Worm (Caenorhabditis elegans): ENCODE measurements around the gene rgs-6.
A peak's percentile ranks its signal among the peaks of the same experiment; 100 is the strongest.

rgs-6 gene

DNA sequence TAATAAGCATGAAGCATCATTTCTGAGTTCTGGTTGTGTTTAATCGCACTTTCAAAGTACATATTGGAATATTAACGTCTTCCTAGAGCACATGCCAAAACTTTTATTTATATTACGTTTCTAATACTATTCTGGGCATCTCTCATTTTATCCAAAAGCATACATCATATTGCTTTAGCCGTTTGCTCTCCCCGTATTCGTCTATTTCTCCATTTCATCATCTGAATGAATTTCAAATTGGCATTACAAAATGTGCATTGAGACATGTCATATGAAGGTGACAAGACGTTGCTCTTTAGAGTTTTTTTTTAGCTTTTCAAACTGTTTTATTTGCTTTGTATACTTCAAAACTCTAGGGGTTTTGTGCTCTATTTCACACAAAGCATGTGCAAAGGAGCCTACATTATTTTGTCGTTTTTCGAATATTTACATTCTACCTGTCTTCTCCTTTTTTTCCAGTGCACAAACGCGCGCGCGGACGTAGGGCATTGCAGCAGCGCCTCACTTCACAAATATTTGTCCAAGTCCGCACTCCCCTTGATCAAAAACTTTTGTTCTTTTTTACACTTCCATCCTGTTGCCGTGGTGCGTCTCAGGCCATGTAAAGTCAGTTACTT, 39.1 kb upstream of the rgs-6 start:
- no peak for TF ChIP-seq zag-1 (tag; optimal IDR thresholded peaks at IDR 0.05)
- peak; percentile 85 for TF ChIP-seq pha-4 (tag; optimal IDR thresholded peaks at IDR 0.05)

DNA sequence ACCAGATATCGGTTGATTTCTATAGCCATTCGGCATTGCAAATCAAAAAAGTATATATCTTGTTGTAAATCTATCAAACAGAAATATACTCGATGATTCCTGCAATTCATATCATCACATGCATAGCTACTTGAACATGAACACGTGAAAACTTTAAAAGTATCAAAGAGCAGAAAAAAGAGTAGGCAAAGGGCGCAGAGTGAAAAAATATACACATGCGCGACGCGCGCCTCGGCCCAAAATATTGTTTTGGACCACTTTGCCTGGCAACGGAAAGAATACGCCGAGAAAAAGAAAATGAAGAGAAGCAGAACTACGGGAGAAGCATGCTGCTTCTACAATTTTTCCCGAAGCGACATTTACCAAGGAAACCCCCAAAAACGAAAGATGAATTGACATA, 37.1 kb upstream of the rgs-6 start, which contains the start of gene C54H2.4:
C54H2.4 (minus strand) TSS at position 101 of the 400 bp plus-strand sequence.
- TF ChIP-seq lin-15B (tag; optimal IDR thresholded peaks at IDR 0.05) = no peak
- no peak for TF ChIP-seq skn-1 (tag; optimal IDR thresholded peaks at IDR 0.05)
- no peak for TF ChIP-seq ZK546.5 (tag; optimal IDR thresholded peaks at IDR 0.05)
- TF ChIP-seq unc-62 (GFP tag; optimal IDR thresholded peaks at IDR 0.05) = no peak
- no peak for TF ChIP-seq fkh-10 (GFP tag; optimal IDR thresholded peaks at IDR 0.05)
- no peak for TF ChIP-seq pha-4 (tag; optimal IDR thresholded peaks at IDR 0.05)
- TF ChIP-seq egl-27 (tag; optimal IDR thresholded peaks at IDR 0.05) = no peak
- no peak for TF ChIP-seq fkh-2 (tag; optimal IDR thresholded peaks at IDR 0.05)
- no peak for TF ChIP-seq elt-3 (tag; optimal IDR thresholded peaks at IDR 0.05)
- no peak for TF ChIP-seq elt-2 (tag; optimal IDR thresholded peaks at IDR 0.05)
- TF ChIP-seq ceh-82 (tag; optimal IDR thresholded peaks at IDR 0.05) = no peak
- no peak for TF ChIP-seq nhr-67 (tag; optimal IDR thresholded peaks at IDR 0.05)
- no peak for TF ChIP-seq elt-1 (tag; optimal IDR thresholded peaks at IDR 0.05)
- no peak for TF ChIP-seq aly-2 (tag; optimal IDR thresholded peaks at IDR 0.05)
- TF ChIP-seq nhr-77 (tag; optimal IDR thresholded peaks at IDR 0.05) = no peak
- TF ChIP-seq nhr-76 (tag; optimal IDR thresholded peaks at IDR 0.05) = no peak

ce11 chrX:5764739-5765138, 31.2 kb upstream of the rgs-6 start:
- TF ChIP-seq nhr-12 (tag; optimal IDR thresholded peaks at IDR 0.05) = no peak
- no peak for TF ChIP-seq nhr-11 (tag; optimal IDR thresholded peaks at IDR 0.05)
- no peak for TF ChIP-seq nhr-76 (tag; optimal IDR thresholded peaks at IDR 0.05)
- TF ChIP-seq nfya-1 (tag; optimal IDR thresholded peaks at IDR 0.05; ENCODE audit: insufficient read depth) = peak; percentile 36
- TF ChIP-seq ZK546.5 (tag; optimal IDR thresholded peaks at IDR 0.05) = no peak
- TF ChIP-seq ztf-4 (tag; optimal IDR thresholded peaks at IDR 0.05) = no peak
- no peak for TF ChIP-seq aly-2 (tag; optimal IDR thresholded peaks at IDR 0.05)
- TF ChIP-seq lin-15B (tag; optimal IDR thresholded peaks at IDR 0.05) = no peak
- TF ChIP-seq R02D3.7 (tag; optimal IDR thresholded peaks at IDR 0.05) = no peak
- peak; percentile 10 for TF ChIP-seq egl-5 (tag; optimal IDR thresholded peaks at IDR 0.05)
- no peak for TF ChIP-seq ama-1 (optimal IDR thresholded peaks at IDR 0.05)
- no peak for TF ChIP-seq egl-27 (tag; optimal IDR thresholded peaks at IDR 0.05)
- TF ChIP-seq nhr-23 (tag; optimal IDR thresholded peaks at IDR 0.05) = peak; percentile 57
- no peak for TF ChIP-seq ceh-82 (tag; optimal IDR thresholded peaks at IDR 0.05)
- no peak for TF ChIP-seq skn-1 (tag; optimal IDR thresholded peaks at IDR 0.05)
- TF ChIP-seq nhr-25 (tag; optimal IDR thresholded peaks at IDR 0.05) = peak; percentile 2
- no peak for TF ChIP-seq nhr-237 (tag; optimal IDR thresholded peaks at IDR 0.05)
- TF ChIP-seq mml-1 (tag; optimal IDR thresholded peaks at IDR 0.05) = no peak
- TF ChIP-seq daf-12 (tag; optimal IDR thresholded peaks at IDR 0.05) = no peak
- TF ChIP-seq fkh-10 (GFP tag; optimal IDR thresholded peaks at IDR 0.05) = no peak
- no peak for TF ChIP-seq nhr-43 (tag; optimal IDR thresholded peaks at IDR 0.05; ENCODE audit: poor library complexity, severe bottlenecking)
- no peak for TF ChIP-seq snpc-4 (tag; optimal IDR thresholded peaks at IDR 0.05)
- no peak for TF ChIP-seq pqm-1 (tag; optimal IDR thresholded peaks at IDR 0.05)
- TF ChIP-seq eor-1 (tag; optimal IDR thresholded peaks at IDR 0.05) = no peak
- TF ChIP-seq unc-62 (GFP tag; optimal IDR thresholded peaks at IDR 0.05) = no peak
- no peak for TF ChIP-seq elt-3 (tag; optimal IDR thresholded peaks at IDR 0.05)
- TF ChIP-seq lsy-12 (tag; optimal IDR thresholded peaks at IDR 0.05) = no peak
- no peak for TF ChIP-seq nhr-77 (tag; optimal IDR thresholded peaks at IDR 0.05)
- TF ChIP-seq ceh-28 (tag; optimal IDR thresholded peaks at IDR 0.05) = no peak
- TF ChIP-seq ceh-16 (tag; optimal IDR thresholded peaks at IDR 0.05) = no peak
- peak; percentile 2 for TF ChIP-seq pha-4 (tag; optimal IDR thresholded peaks at IDR 0.05)
- TF ChIP-seq elt-2 (tag; optimal IDR thresholded peaks at IDR 0.05) = no peak
- TF ChIP-seq elt-1 (tag; optimal IDR thresholded peaks at IDR 0.05) = no peak
- no peak for TF ChIP-seq tbx-2 (tag; optimal IDR thresholded peaks at IDR 0.05)
- no peak for TF ChIP-seq jun-1 (tag; optimal IDR thresholded peaks at IDR 0.05)
- TF ChIP-seq nhr-67 (tag; optimal IDR thresholded peaks at IDR 0.05) = no peak
- TF ChIP-seq fkh-2 (tag; optimal IDR thresholded peaks at IDR 0.05) = no peak
- peak; percentile 84 for TF ChIP-seq hmg-11 (tag; optimal IDR thresholded peaks at IDR 0.05)
